Fruit fly (Drosophila melanogaster) whole organism, embryonic: ENCODE results near the gene CG34303.

Experiments
- Aef1 ChIP-seq: fragments of 200-800 bp; sonication (Bioruptor generic); IDR thresholded peaks from 3 replicates; pipeline ENCODE4 v1.3.6; 2022; ENCODE audit warnings: missing biosample characterization, missing genetic modification characterization
- Atf3 ChIP-seq: fragments of 200-800 bp; sonication (Bioruptor generic); optimal IDR thresholded peaks from 3 replicates; lab custom pipeline; 2016; ENCODE audit warnings: missing biosample characterization, missing genetic modification characterization
- B-H1 ChIP-seq: fragments of 200-800 bp; sonication (Bioruptor generic); IDR thresholded peaks from 3 replicates; pipeline ENCODE4 v1.3.6; 2022; ENCODE audit warnings: missing biosample characterization, missing genetic modification characterization
- C15 ChIP-seq: fragments of 200-800 bp; sonication (Bioruptor generic); IDR thresholded peaks from 3 replicates; pipeline ENCODE4 v1.3.6; 2022; ENCODE audit warnings: missing biosample characterization, missing genetic modification characterization
- CG10147 ChIP-seq: fragments of 200-800 bp; sonication (Bioruptor generic); optimal IDR thresholded peaks from 2 replicates; lab custom pipeline; 2019; ENCODE audit warnings: missing biosample characterization, mild to moderate bottlenecking, missing genetic modification characterization, moderate library complexity
- CG10462 ChIP-seq: fragments of 200-800 bp; sonication (Bioruptor generic); optimal IDR thresholded peaks from 2 replicates; lab custom pipeline; 2016; ENCODE audit warnings: missing biosample characterization, missing genetic modification characterization
- CG14014 ChIP-seq: fragments of 200-800 bp; sonication (Bioruptor generic); IDR thresholded peaks from 2 replicates; pipeline ENCODE4 v1.3.6; 2022; ENCODE audit warnings: missing biosample characterization, missing genetic modification characterization
- CG14050 ChIP-seq: fragments of 200-800 bp; sonication (Bioruptor generic); IDR thresholded peaks from 3 replicates; pipeline ENCODE4 v1.3.6; 2022; ENCODE audit warnings: missing biosample characterization, missing genetic modification characterization
- CG14710 ChIP-seq: fragments of 200-800 bp; sonication (Bioruptor generic); optimal IDR thresholded peaks from 3 replicates; lab custom pipeline; 2019; ENCODE audit warnings: missing biosample characterization, mild to moderate bottlenecking, missing genetic modification characterization, moderate library complexity
- CG15696 ChIP-seq: fragments of 200-800 bp; sonication (Bioruptor generic); optimal IDR thresholded peaks from 2 replicates; lab custom pipeline; 2019; ENCODE audit warnings: missing biosample characterization, mild to moderate bottlenecking, missing genetic modification characterization, moderate library complexity
- CG17328 ChIP-seq: fragments of 200-800 bp; sonication (Bioruptor generic); IDR thresholded peaks from 2 replicates; pipeline ENCODE4 v1.3.6; 2022; ENCODE audit warnings: missing biosample characterization, missing genetic modification characterization
- CG17829 ChIP-seq: fragments of 200-800 bp; optimal IDR thresholded peaks from 2 replicates; lab custom pipeline; 2019; ENCODE audit warnings: missing biosample characterization, mild to moderate bottlenecking, missing genetic modification characterization, moderate library complexity
- CG18619 ChIP-seq: fragments of 200-800 bp; sonication (Bioruptor generic); optimal IDR thresholded peaks from 3 replicates; lab custom pipeline; 2017; ENCODE audit warnings: missing biosample characterization, mild to moderate bottlenecking, missing genetic modification characterization
- CG2678 ChIP-seq: fragments of 200-800 bp; sonication (Bioruptor generic); optimal IDR thresholded peaks from 3 replicates; lab custom pipeline; 2019; ENCODE audit warnings: missing biosample characterization, mild to moderate bottlenecking, missing genetic modification characterization, moderate library complexity
- CG33213 ChIP-seq: fragments of 200-800 bp; sonication (Bioruptor generic); optimal IDR thresholded peaks from 3 replicates; lab custom pipeline; 2016; ENCODE audit warnings: missing biosample characterization, missing genetic modification characterization
- CG3407 ChIP-seq: fragments of 200-800 bp; sonication (Bioruptor generic); optimal IDR thresholded peaks from 2 replicates; lab custom pipeline; 2018; ENCODE audit warnings: missing biosample characterization, mild to moderate bottlenecking, missing genetic modification characterization
- CG34422 ChIP-seq: fragments of 200-800 bp; sonication (Bioruptor generic); IDR thresholded peaks from 3 replicates; pipeline ENCODE4 v1.3.6; 2022; ENCODE audit warnings: missing biosample characterization, missing genetic modification characterization
- CG6683 ChIP-seq: fragments of 200-800 bp; sonication (Bioruptor generic); optimal IDR thresholded peaks from 2 replicates; lab custom pipeline; 2017; ENCODE audit warnings: missing biosample characterization, mild to moderate bottlenecking, missing genetic modification characterization, missing genetic modification reagents
- CG6854 ChIP-seq: fragments of 200-800 bp; sonication (Bioruptor generic); optimal IDR thresholded peaks from 3 replicates; lab custom pipeline; 2017; ENCODE audit warnings: missing biosample characterization, mild to moderate bottlenecking, missing genetic modification characterization
- CG7372 ChIP-seq: fragments of 200-800 bp; sonication (Bioruptor generic); IDR thresholded peaks from 2 replicates; pipeline ENCODE4 v1.3.6; 2022; ENCODE audit warnings: missing biosample characterization, missing genetic modification characterization
- CG7987 ChIP-seq: fragments of 200-800 bp; sonication (Bioruptor generic); optimal IDR thresholded peaks from 2 replicates; lab custom pipeline; 2018; ENCODE audit warnings: missing biosample characterization, mild to moderate bottlenecking, missing genetic modification characterization, moderate library complexity
- CG8290 ChIP-seq, 3 experiments: fragments of 200-800 bp; sonication (Bioruptor generic); optimal IDR thresholded peaks; 2 replicates each; lab custom pipeline; 2016 to 2019; ENCODE audit warnings: missing biosample characterization in 3 of 3, missing genetic modification characterization in 3 of 3, mild to moderate bottlenecking in 2 of 3, moderate library complexity in 1 of 3
- CG8924 ChIP-seq: fragments of 200-800 bp; optimal IDR thresholded peaks from 3 replicates; lab custom pipeline; 2019; ENCODE audit warnings: missing biosample characterization, mild to moderate bottlenecking, missing genetic modification characterization, moderate library complexity
- CG9932 ChIP-seq: fragments of 200-800 bp; sonication (Bioruptor generic); IDR thresholded peaks from 2 replicates; pipeline ENCODE4 v1.3.6; 2022; ENCODE audit warnings: missing biosample characterization, missing genetic modification characterization
- Dad ChIP-seq: fragments of 200-800 bp; sonication (Bioruptor generic); optimal IDR thresholded peaks from 3 replicates; lab custom pipeline; 2016; ENCODE audit warnings: missing biosample characterization, missing genetic modification characterization
- Dll ChIP-seq: fragments of 200-800 bp; sonication (Bioruptor generic); IDR thresholded peaks from 4 replicates; pipeline ENCODE4 v1.3.6; 2022; ENCODE audit warnings: missing biosample characterization, missing genetic modification characterization; ENCODE audit not compliant: partially characterized antibody
- Drgx ChIP-seq: fragments of 200-800 bp; sonication (Bioruptor generic); IDR thresholded peaks from 2 replicates; pipeline ENCODE4 v1.3.6; 2022; ENCODE audit warnings: missing biosample characterization, missing genetic modification characterization
- Elba2 ChIP-seq: fragments of 200-800 bp; sonication (Bioruptor generic); optimal IDR thresholded peaks from 3 replicates; lab custom pipeline; 2016; ENCODE audit warnings: missing biosample characterization, missing genetic modification characterization
- Hand ChIP-seq: fragments of 200-800 bp; sonication (Bioruptor generic); optimal IDR thresholded peaks from 2 replicates; lab custom pipeline; 2017; ENCODE audit warnings: mild to moderate bottlenecking, missing biosample characterization, missing genetic modification reagents, missing genetic modification characterization
- Hmr ChIP-seq: fragments of 200-800 bp; sonication (Bioruptor generic); optimal IDR thresholded peaks from 3 replicates; lab custom pipeline; 2017; ENCODE audit warnings: mild to moderate bottlenecking, missing biosample characterization, missing genetic modification reagents, missing genetic modification characterization
- Max ChIP-seq: fragments of 200-800 bp; sonication (Bioruptor generic); optimal IDR thresholded peaks from 2 replicates; lab custom pipeline; 2016; ENCODE audit warnings: missing biosample characterization, mild to moderate bottlenecking, missing genetic modification characterization
- Med ChIP-seq: fragments of 200-800 bp; sonication (Bioruptor generic); peaks from one replicate; lab custom pipeline; 2016; ENCODE audit warnings: missing biosample characterization, missing genetic modification characterization, mild to moderate bottlenecking, inconsistent platforms, moderate library complexity
- Side ChIP-seq: fragments of 200-800 bp; sonication (Bioruptor generic); optimal IDR thresholded peaks from 2 replicates; lab custom pipeline; 2016; ENCODE audit warnings: missing biosample characterization, missing genetic modification characterization
- Sry-δ ChIP-seq: fragments of 200-800 bp; sonication (Bioruptor generic); optimal IDR thresholded peaks from 2 replicates; lab custom pipeline; 2016; ENCODE audit warnings: missing biosample characterization, missing genetic modification characterization
- bowl ChIP-seq: fragments of 200-800 bp; sonication (Bioruptor generic); IDR thresholded peaks from 2 replicates; pipeline ENCODE4 v1.3.6; 2022; ENCODE audit warnings: missing biosample characterization, missing genetic modification characterization
- cwo ChIP-seq: fragments of 200-800 bp; sonication (Bioruptor generic); optimal IDR thresholded peaks from 3 replicates; lab custom pipeline; 2017; ENCODE audit warnings: missing biosample characterization, missing genetic modification characterization, mild to moderate bottlenecking, moderate library complexity, missing genetic modification reagents
- disco-r ChIP-seq: fragments of 200-800 bp; sonication (Bioruptor generic); optimal IDR thresholded peaks from 2 replicates; lab custom pipeline; 2016; ENCODE audit warnings: missing biosample characterization, missing genetic modification characterization
- dmrt11E ChIP-seq: fragments of 200-800 bp; sonication (Bioruptor generic); optimal IDR thresholded peaks from 3 replicates; lab custom pipeline; 2018; ENCODE audit warnings: missing biosample characterization, mild to moderate bottlenecking, missing genetic modification characterization, moderate library complexity
- eve ChIP-seq, 2 experiments: fragments of >200 bp; optimal IDR thresholded peaks; 2 replicates each; lab custom pipeline; 2017; ENCODE audit warnings: missing biosample characterization in 2 of 2, missing genetic modification characterization in 2 of 2
- fu2 ChIP-seq: fragments of 200-800 bp; sonication (Bioruptor generic); optimal IDR thresholded peaks from 2 replicates; lab custom pipeline; 2016; ENCODE audit warnings: missing biosample characterization, missing genetic modification characterization
- her ChIP-seq: fragments of 200-800 bp; sonication (Bioruptor generic); optimal IDR thresholded peaks from 2 replicates; lab custom pipeline; 2016; ENCODE audit warnings: missing biosample characterization, missing genetic modification characterization
- ind ChIP-seq: fragments of 200-800 bp; sonication (Bioruptor generic); optimal IDR thresholded peaks from 3 replicates; lab custom pipeline; 2016; ENCODE audit warnings: missing biosample characterization, missing genetic modification characterization
- org-1 ChIP-seq: fragments of 200-800 bp; sonication (Bioruptor generic); optimal IDR thresholded peaks from 2 replicates; lab custom pipeline; 2017; ENCODE audit warnings: missing biosample characterization, missing genetic modification characterization
- scrt ChIP-seq: fragments of 200-800 bp; sonication (Bioruptor generic); optimal IDR thresholded peaks from 2 replicates; lab custom pipeline; 2018; ENCODE audit warnings: missing biosample characterization, mild to moderate bottlenecking, missing genetic modification characterization, moderate library complexity
- toy ChIP-seq: fragments of 200-800 bp; sonication (Bioruptor generic); IDR thresholded peaks from 2 replicates; pipeline ENCODE4 v1.3.6; 2022; ENCODE audit warnings: missing biosample characterization, missing genetic modification characterization
- twi ChIP-seq: fragments of 200-800 bp; optimal IDR thresholded peaks from 2 replicates; lab custom pipeline; 2019; ENCODE audit warnings: missing biosample characterization, mild to moderate bottlenecking, missing genetic modification characterization, moderate library complexity
- vvl ChIP-seq: fragments of 200-800 bp; sonication (Bioruptor generic); IDR thresholded peaks from 2 replicates; pipeline ENCODE4 v1.3.6; 2022; ENCODE audit warnings: missing biosample characterization, missing genetic modification characterization
- zen ChIP-seq: fragments of 200-800 bp; sonication (Bioruptor generic); optimal IDR thresholded peaks from 3 replicates; lab custom pipeline; 2018; ENCODE audit warnings: missing biosample characterization, mild to moderate bottlenecking, missing genetic modification characterization, moderate library complexity

Gene CG34303

DNA sequence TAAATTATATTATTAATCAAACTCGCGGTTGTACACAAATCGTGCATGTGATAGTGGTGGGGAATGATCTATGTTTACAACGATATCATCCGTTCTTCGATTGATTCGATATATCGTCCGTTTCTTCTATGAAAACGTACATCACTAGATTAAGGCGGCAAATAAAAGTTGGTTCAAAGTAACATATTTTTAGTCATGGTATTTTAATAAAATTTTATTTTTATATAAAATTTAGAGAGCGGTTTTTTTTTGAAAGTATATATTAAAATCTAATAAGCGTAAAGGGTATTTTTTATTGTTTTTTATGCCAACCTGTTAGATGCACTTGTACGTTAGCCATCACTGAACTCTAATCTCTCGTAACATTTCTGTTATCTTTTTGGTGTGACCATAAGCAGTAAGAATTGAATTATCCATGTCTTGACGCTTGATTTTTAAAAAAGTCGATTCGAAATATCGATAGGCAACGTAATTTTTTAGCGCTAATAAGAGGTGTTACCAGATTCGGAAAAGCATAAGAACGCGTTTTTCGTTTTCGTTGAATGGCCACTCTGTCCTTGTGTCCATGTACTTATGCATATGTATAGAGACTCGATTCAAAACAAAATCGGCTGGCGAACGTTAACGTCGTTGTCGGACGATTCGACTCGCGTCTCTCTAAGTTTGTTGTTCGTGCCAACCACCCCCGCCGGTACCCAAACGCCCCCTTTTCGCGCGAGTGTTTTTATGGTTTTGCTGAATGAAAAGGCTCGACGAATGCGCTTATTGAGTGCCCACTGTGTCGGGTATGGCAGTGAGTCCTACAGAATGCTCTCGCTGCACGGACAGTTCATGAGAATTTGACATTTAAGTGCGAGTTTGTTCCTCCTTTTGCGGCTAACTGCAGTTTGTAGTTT, 7.3 kb downstream of the CG34303 start, which contains the start of the genes TAF1B and Invadolysin (continued):
- TF ChIP-seq CG7987 (peak; percentile 14), Hand (peak; percentile 57), CG14710 (tag; lab: Kevin White, UChicago) (peak; percentile 84), CG18619 (GFP tag; lab: Kevin White, UChicago) (peak; percentile 46), CG3407 (no peak), CG14050 (GFP tag; lab: Robert Waterston, UW) (no peak; the same call in 2 of the 3 replicates), vvl (GFP tag; lab: Robert Waterston, UW) (peak; percentile 62), Aef1 (GFP tag; lab: Robert Waterston, UW) (0 out of 3 replicates have a peak, but pooled peaks have one; percentile 34), scrt (peak; percentile 6), ind (GFP tag; lab: Kevin White, UChicago) (peak; percentile 62), CG14014 (GFP tag; lab: Robert Waterston, UW) (0 out of 2 replicates have a peak, but pooled peaks have one; percentile 30), CG6854 (GFP tag; lab: Kevin White, UChicago) (peak; percentile 48), Drgx (GFP tag; lab: Robert Waterston, UW) (peak; percentile 25; the same call in 1 of the 2 replicates), Elba2 (peak; percentile 48), Sry-δ (GFP tag; lab: Kevin White, UChicago) (peak; percentile 88), dmrt11E (tag; lab: Kevin White, UChicago) (peak; percentile 35), CG8290 (GFP tag; optimal IDR thresholded peaks at IDR 0.05; lab: Kevin White, UChicago) (peak; percentile 57), CG8290 (tag; optimal IDR thresholded peaks at IDR 0.05; lab: Kevin White, UChicago) (peak in 1 of 2 experiments; percentile 76), Hmr (GFP tag; lab: Kevin White, UChicago) (peak; percentile 78), CG7372 (GFP tag; lab: Robert Waterston, UW) (0 out of 2 replicates have a peak, but pooled peaks have one; percentile 29), bowl (GFP tag; lab: Robert Waterston, UW) (no peak), CG9932 (GFP tag; lab: Robert Waterston, UW) (peak; percentile 90), toy (GFP tag; lab: Robert Waterston, UW) (no peak), Dll (GFP tag; lab: Robert Waterston, UW) (peak; percentile 97), cwo (no peak), twi (tag; lab: Kevin White, UChicago) (no peak), Dad (peak; percentile 40), her (GFP tag; lab: Kevin White, UChicago) (peak; percentile 59), CG10462 (GFP tag; lab: Kevin White, UChicago) (peak; percentile 18), CG8924 (peak; percentile 61), Side (GFP tag; lab: Kevin White, UChicago) (peak; percentile 31), CG6683 (GFP tag; lab: Kevin White, UChicago) (no peak), CG15696 (tag; lab: Kevin White, UChicago) (peak; percentile 41), org-1 (GFP tag; lab: Kevin White, UChicago) (peak; percentile 1), B-H1 (GFP tag; lab: Robert Waterston, UW) (peak; percentile 26; the same call in 1 of the 3 replicates), C15 (GFP tag; lab: Robert Waterston, UW) (no peak), zen (peak; percentile 19), CG33213 (GFP tag; lab: Kevin White, UChicago) (peak; percentile 79), Max (GFP tag; lab: Kevin White, UChicago) (peak; percentile 39), Atf3 (GFP tag; lab: Kevin White, UChicago) (no peak), Med (GFP tag; lab: Kevin White, UChicago) (peak; percentile 80), eve (GFP tag; optimal IDR thresholded peaks at IDR 0.05; lab: Kevin White, UChicago) (peak in 1 of 2 experiments; percentile 74), CG2678 (tag; lab: Kevin White, UChicago) (peak; percentile 46), CG17829 (peak; percentile 72), fu2 (GFP tag; lab: Kevin White, UChicago) (no peak), disco-r (GFP tag; lab: Kevin White, UChicago) (no peak), CG17328 (GFP tag; lab: Robert Waterston, UW) (peak; percentile 33), CG10147 (GFP tag; lab: Kevin White, UChicago) (peak; percentile 51), CG34422 (GFP tag; lab: Robert Waterston, UW) (peak; percentile 83)
